Worm (Caenorhabditis elegans): ENCODE measurements around the gene F55C9.3.
A peak's percentile ranks its signal among the peaks of the same experiment; 100 is the strongest.

F55C9.3 gene

ce11 chrV:19308137-19308536, 20.2 kb upstream of the F55C9.3 start:
- TF ChIP-seq mep-1 (tag; optimal IDR thresholded peaks at IDR 0.05) (no peak), snu-23 (GFP tag; optimal IDR thresholded peaks at IDR 0.05) (no peak), F16B12.6 (tag; optimal IDR thresholded peaks at IDR 0.05) (no peak), sptf-1 (tag; optimal IDR thresholded peaks at IDR 0.05) (no peak), nhr-20 (tag; optimal IDR thresholded peaks at IDR 0.05) (no peak), dpl-1 (GFP tag; optimal IDR thresholded peaks at IDR 0.05) (no peak), aly-2 (tag; optimal IDR thresholded peaks at IDR 0.05) (no peak), rnt-1 (tag; optimal IDR thresholded peaks at IDR 0.05) (no peak), lin-35 (GFP tag; optimal IDR thresholded peaks at IDR 0.05) (no peak)

DNA sequence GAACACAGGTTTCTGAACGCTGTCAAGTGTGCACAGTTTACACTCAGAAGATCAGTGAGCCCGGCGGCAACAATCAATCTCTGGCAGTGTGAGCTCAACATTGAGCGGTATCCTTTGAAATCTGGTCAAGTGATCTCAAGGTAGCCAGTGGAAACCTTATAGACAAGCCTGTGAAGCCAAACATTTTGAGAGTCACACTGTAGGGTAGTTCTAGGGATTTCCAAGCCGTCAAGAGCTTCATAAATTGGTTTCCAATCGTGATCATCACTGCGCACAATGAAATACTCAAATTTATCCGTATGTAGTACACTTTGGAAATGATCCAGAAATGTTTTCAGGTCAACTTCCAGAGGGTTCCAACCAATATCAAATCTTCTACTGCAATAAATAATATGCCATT, 18.9 kb upstream of the F55C9.3 start, which contains the start of gene F55C9.15:
F55C9.15 (minus strand) TSS at position 101 of the 400 bp plus-strand sequence.
- no peak for TF ChIP-seq lin-14 (GFP tag; optimal IDR thresholded peaks at IDR 0.05)

- TF ChIP-seq snpc-4 (tag; optimal IDR thresholded peaks at IDR 0.05) (no peak), zag-1 (tag; optimal IDR thresholded peaks at IDR 0.05) (no peak), lin-15B (tag; optimal IDR thresholded peaks at IDR 0.05) (no peak), vab-15 (tag; optimal IDR thresholded peaks at IDR 0.05) (no peak), elt-2 (tag; optimal IDR thresholded peaks at IDR 0.05) (no peak), sox-4 (tag; optimal IDR thresholded peaks at IDR 0.05) (no peak), nhr-12 (tag; optimal IDR thresholded peaks at IDR 0.05) (no peak), ztf-11 (tag; optimal IDR thresholded peaks at IDR 0.05) (no peak), egl-27 (tag; optimal IDR thresholded peaks at IDR 0.05) (no peak), ets-5 (GFP tag; IDR thresholded peaks at IDR 0.05) (no peak), unc-86 (tag; optimal IDR thresholded peaks at IDR 0.05) (no peak), fkh-4 (tag; optimal IDR thresholded peaks at IDR 0.05; ENCODE audit: borderline replicate concordance) (no peak), lsy-2 (tag; optimal IDR thresholded peaks at IDR 0.05) (no peak), lin-14 (GFP tag; optimal IDR thresholded peaks at IDR 0.05) (no peak)
Observed at ce11 chrV:19303589-19304174, 15.7 kb upstream of the F55C9.3 start, which contains the start of the genes fbxb-63 and fbxb-61. Gene fbxb-63, minus strand, starts transcription at chrV:19303730. Gene fbxb-61, plus strand, starts transcription at chrV:19304124.

- TF ChIP-seq nhr-19 (GFP tag; conservative IDR thresholded peaks at IDR 0.05) = 0 out of 2 replicates have a peak, but pooled peaks have one; percentile 3
- TF ChIP-seq sup-37 (GFP tag; optimal IDR thresholded peaks at IDR 0.05) = no peak
- TF ChIP-seq nhr-12 (tag; optimal IDR thresholded peaks at IDR 0.05) = no peak
- TF ChIP-seq C16A3.4 (tag; optimal IDR thresholded peaks at IDR 0.05) = no peak
- no peak for TF ChIP-seq ets-5 (GFP tag; IDR thresholded peaks at IDR 0.05)
- TF ChIP-seq ceh-63 (GFP tag; optimal IDR thresholded peaks at IDR 0.05) = no peak
Observed at ce11 chrV:19301934-19302333, 14.0 kb upstream of the F55C9.3 start, which contains the start of gene fbxb-62. Gene fbxb-62, minus strand, starts transcription at chrV:19302034.

DNA sequence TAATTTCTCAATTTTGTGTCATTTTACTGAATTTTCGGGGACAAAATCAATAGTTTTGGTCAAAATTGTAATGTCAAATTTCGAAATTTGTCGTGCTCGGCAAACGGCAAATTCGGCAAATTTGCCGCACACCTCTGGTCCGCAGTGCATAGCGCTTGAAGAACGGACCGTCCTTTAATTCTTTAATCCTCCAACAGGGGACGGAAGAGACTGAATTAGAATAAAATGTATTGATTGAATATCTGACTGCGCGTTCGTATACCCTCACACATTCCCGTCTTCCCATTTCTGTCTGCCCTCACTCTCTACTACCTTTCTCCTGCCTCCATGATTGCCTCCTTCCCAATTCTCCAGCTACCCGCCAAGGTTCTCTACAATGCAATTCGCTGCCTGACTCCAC, 11.3 kb upstream of the F55C9.3 start, which contains the start of gene F55C9.14:
F55C9.14 (plus strand) TSS at position 301 of the 400 bp plus-strand sequence.
- TF ChIP-seq efl-1 (optimal IDR thresholded peaks at IDR 0.05) (no peak), efl-1 (GFP tag; optimal IDR thresholded peaks at IDR 0.05 in 1 of 2) (no peak), nhr-77 (tag; optimal IDR thresholded peaks at IDR 0.05) (no peak)

DNA sequence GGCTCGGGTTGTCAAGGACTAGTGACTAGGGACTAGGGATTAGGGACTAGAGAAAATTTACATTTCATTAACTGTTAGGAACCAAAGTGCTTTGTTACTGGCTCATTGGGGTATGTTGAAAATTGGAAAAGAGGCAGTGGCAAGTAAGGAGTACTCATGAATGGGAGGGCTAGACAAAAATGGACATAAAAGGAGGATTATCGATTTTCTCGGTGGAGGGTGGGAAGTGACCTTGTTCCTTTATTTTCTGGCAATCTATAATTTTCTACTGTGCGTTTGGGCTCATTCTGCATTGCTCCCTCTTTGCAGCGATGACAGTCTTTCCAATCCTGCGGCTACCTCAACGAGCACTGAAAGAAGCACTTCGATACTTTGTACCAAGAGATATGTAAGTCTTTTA, 9.5 kb upstream of the F55C9.3 start, which contains the start of gene fbxb-60:
fbxb-60 (plus strand) TSS at position 301 of the 400 bp plus-strand sequence.
- TF ChIP-seq ceh-63 (GFP tag; optimal IDR thresholded peaks at IDR 0.05) (no peak), ama-1 (optimal IDR thresholded peaks at IDR 0.05) (no peak), pqm-1 (tag; optimal IDR thresholded peaks at IDR 0.05) (no peak), ztf-4 (tag; optimal IDR thresholded peaks at IDR 0.05) (no peak), hlh-4 (tag; optimal IDR thresholded peaks at IDR 0.05) (no peak), unc-30 (tag; optimal IDR thresholded peaks at IDR 0.05) (no peak), elt-2 (tag; optimal IDR thresholded peaks at IDR 0.05) (no peak), hlh-17 (GFP tag; optimal IDR thresholded peaks at IDR 0.05; ENCODE audit: borderline replicate concordance) (no peak), nhr-71 (tag; optimal IDR thresholded peaks at IDR 0.05) (no peak), swsn-7 (tag; optimal IDR thresholded peaks at IDR 0.05) (no peak)
